Worm (Caenorhabditis elegans) whole organism, dauer: ENCODE data around the gene rap-2.

Source experiments
- unc-62 ChIP-seq: sonication (generic microtip); optimal IDR thresholded peaks from 2 replicates; lab custom pipeline; 2017; ENCODE audit warnings: missing biosample characterization, missing genetic modification reagents, missing genetic modification characterization

The rap-2 gene

ce11 chrV:15074907-15075306 lies 11.0 kb upstream of the rap-2 start:
- TF ChIP-seq unc-62 = no peak

ce11 chrV:15072738-15073137 lies 8.9 kb upstream of the rap-2 start:
- TF ChIP-seq unc-62 = no peak

ce11 chrV:15071015-15071810 lies 7.3 kb upstream of the rap-2 start, which contains the start of gene unc-76:
TSS of gene unc-76 (plus strand) at chrV:15071760.
- TF ChIP-seq unc-62 = no peak

- TF ChIP-seq unc-62 = no peak
These were observed 5.6 kb upstream of the rap-2 start for ce11 chrV:15069435-15069985.

- TF ChIP-seq unc-62 = no peak
These were observed 4.5 kb upstream of the rap-2 start, which contains the start of gene dnj-3 for ce11 chrV:15068378-15068777. TSS of gene dnj-3 (plus strand) at chrV:15068678.

- TF ChIP-seq unc-62 = no peak
These were observed 3.3 kb upstream of the rap-2 start, which contains the start of gene C25D7.10 for ce11 chrV:15067165-15067564. TSS of gene C25D7.10 (plus strand) at chrV:15067465.

- TF ChIP-seq unc-62 = no peak
These were observed 2.0 kb upstream of the rap-2 start, which contains the start of gene otub-1 for ce11 chrV:15065837-15066348. TSS of gene otub-1 (plus strand) at chrV:15066298.

- TF ChIP-seq unc-62 = no peak
These were observed 1.3 kb upstream of the rap-2 start, which contains the start of gene C25D7.9 for ce11 chrV:15065068-15065744. TSS of gene C25D7.9 (plus strand) at chrV:15065135.

- no peak for TF ChIP-seq unc-62
These were observed 3.3 kb downstream of the rap-2 start for ce11 chrV:15060595-15060994.

- TF ChIP-seq unc-62 = no peak
These were observed 4.4 kb downstream of the rap-2 start, which contains the start of the genes mcm-3 and C25D7.15 for ce11 chrV:15059534-15059933. TSS of gene mcm-3 (minus strand) at chrV:15059599. TSS of gene C25D7.15 (plus strand) at chrV:15059808.

ce11 chrV:15058965-15059364 lies 4.9 kb downstream of the rap-2 start:
- TF ChIP-seq unc-62 = no peak

ce11 chrV:15058423-15058822 lies 5.5 kb downstream of the rap-2 start:
- TF ChIP-seq unc-62 = no peak

- TF ChIP-seq unc-62 = no peak
These were observed 6.2 kb downstream of the rap-2 start for ce11 chrV:15057724-15058123.

ce11 chrV:15056346-15056839 lies 7.5 kb downstream of the rap-2 start:
- TF ChIP-seq unc-62 = no peak

- TF ChIP-seq unc-62 = no peak
These were observed 8.0 kb downstream of the rap-2 start, which contains the start of gene C25D7.16 for ce11 chrV:15055873-15056272. TSS of gene C25D7.16 (plus strand) at chrV:15056173.

- no peak for TF ChIP-seq unc-62
These were observed 9.2 kb downstream of the rap-2 start for ce11 chrV:15054733-15055132.

ce11 chrV:15052368-15052767 lies 11.5 kb downstream of the rap-2 start, which contains the start of the genes fbxa-82 and C25D7.5:
TSS of gene fbxa-82 (minus strand) at chrV:15052530.
TSS of gene C25D7.5 (plus strand) at chrV:15052650.
- TF ChIP-seq unc-62 = no peak
